Worm (Caenorhabditis elegans): Measurements from ENCODE around the gene unc-76.

The unc-76 gene

DNA sequence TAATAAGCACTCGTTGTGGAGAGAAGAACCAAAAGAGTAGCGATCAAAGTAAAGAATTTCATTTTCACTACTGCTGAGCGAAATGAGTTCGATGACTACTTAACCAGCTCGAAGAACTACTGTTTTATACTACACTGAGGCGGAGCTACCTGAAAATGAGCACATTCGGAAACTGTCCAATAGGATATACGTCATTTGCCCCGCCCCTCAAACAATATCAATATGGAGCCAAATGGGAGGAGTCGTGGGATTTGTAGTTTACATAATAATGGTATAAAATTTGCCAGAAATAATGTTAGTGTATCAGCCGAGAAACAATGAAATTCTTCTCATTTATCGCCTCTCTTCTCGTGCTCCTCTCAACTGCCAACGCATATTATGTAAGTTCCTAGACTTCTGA is 17.9 kb downstream of the unc-76 start, which contains the start of the genes C01G10.5 and C01G10.4:
TSS of gene C01G10.5 (minus strand) at position 101 of the 400 bp plus-strand sequence.
TSS of gene C01G10.4 (plus strand) at position 303 of the 400 bp plus-strand sequence.
- TF ChIP-seq nhr-28 (tag; optimal IDR thresholded peaks at IDR 0.05) (no peak), madf-9 (GFP tag; conservative IDR thresholded peaks at IDR 0.05) (no peak)

DNA sequence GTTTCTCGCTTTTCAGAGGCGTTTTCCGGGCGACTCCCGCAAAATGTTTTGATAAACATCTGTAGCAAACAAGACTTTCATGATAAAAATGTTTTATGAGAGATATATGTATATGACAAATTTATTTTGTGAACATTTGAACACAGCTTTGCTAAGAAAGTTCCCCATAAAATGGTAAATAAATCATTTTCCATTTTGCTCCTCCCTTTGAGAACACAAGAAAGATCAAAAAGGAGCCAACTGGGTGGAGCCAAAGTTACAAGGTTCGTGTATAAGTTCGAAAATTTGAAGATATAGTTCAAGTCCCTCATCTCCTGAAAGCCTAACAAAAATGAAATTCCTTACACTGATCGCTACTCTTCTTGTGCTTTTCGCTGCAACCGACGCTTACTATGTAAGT is 18.9 kb downstream of the unc-76 start, which contains the start of gene C01G10.17:
TSS of gene C01G10.17 (plus strand) at position 301 of the 400 bp plus-strand sequence.
- no peak for TF ChIP-seq Y105C5A.15 (GFP tag; IDR thresholded peaks at IDR 0.05)
- TF ChIP-seq dpl-1 (GFP tag; optimal IDR thresholded peaks at IDR 0.05), result no peak
- no peak for TF ChIP-seq lin-15B (tag; optimal IDR thresholded peaks at IDR 0.05)
- TF ChIP-seq unc-39 (tag; optimal IDR thresholded peaks at IDR 0.05), result no peak
- no peak for TF ChIP-seq lin-39 (tag; optimal IDR thresholded peaks at IDR 0.05)
- TF ChIP-seq snpc-1.2 (GFP tag; IDR thresholded peaks at IDR 0.05), result no peak
- no peak for TF ChIP-seq lir-3 (tag; optimal IDR thresholded peaks at IDR 0.05)
- TF ChIP-seq nhr-77 (tag; optimal IDR thresholded peaks at IDR 0.05), result no peak
- no peak for TF ChIP-seq ama-1 (optimal IDR thresholded peaks at IDR 0.05)
- no peak for TF ChIP-seq cey-2 (tag; optimal IDR thresholded peaks at IDR 0.05; ENCODE audit: borderline replicate concordance, insufficient read depth)
- TF ChIP-seq nhr-48 (tag; optimal IDR thresholded peaks at IDR 0.05), result no peak
- no peak for TF ChIP-seq ceh-44 (GFP tag; IDR thresholded peaks at IDR 0.05)

DNA sequence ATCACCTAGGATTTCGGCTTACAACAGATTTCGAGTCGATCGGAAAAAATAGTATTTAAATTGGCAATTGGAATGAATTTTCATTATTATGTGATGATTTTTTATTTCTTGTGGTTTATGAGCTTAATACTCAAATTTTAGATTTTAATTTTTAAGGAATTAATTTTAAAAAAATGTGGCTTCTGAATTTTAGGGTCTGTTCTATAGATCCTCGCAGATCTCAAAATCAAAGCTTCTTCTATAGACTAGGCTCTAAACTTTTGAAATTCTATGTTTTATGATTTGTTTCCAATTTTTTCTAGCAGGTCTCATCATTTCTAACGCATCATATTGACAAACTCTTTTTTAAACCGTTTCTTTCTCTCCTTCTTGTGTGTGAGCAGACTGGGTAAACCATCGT is 21.1 kb downstream of the unc-76 start, which contains the start of gene txt-12:
TSS of gene txt-12 (plus strand) at position 301 of the 400 bp plus-strand sequence.
- TF ChIP-seq snpc-1.2 (GFP tag; IDR thresholded peaks at IDR 0.05) (no peak), T20F7.1 (GFP tag; optimal IDR thresholded peaks at IDR 0.05) (no peak), mes-2 (tag; optimal IDR thresholded peaks at IDR 0.05; ENCODE audit: poor library complexity, severe bottlenecking) (no peak), Y5F2A.4 (GFP tag; optimal IDR thresholded peaks at IDR 0.05) (no peak), saeg-2 (GFP tag; IDR thresholded peaks at IDR 0.05) (no peak), pqm-1 (tag; optimal IDR thresholded peaks at IDR 0.05) (no peak), sdz-12 (GFP tag; optimal IDR thresholded peaks at IDR 0.05) (no peak), F44E2.7 (GFP tag; IDR thresholded peaks at IDR 0.05) (no peak)

DNA sequence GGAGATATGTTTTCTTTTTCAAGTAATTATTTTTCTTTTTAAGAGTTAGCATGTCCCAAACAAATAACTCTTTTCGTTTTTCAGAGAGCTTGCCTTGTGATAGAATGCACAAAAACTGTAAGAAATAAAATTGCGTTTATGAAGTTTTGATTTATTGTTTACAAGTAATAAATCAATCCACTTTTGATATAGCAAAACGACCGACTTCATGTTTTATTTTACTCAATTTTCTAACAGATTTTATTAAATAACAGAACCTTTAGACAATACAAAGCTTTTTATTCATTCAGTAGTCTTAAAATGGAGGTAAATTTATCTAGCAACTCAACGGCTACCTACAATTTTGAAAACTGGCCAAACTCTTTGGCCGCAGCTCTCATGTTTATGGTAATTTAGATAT is 23.2 kb downstream of the unc-76 start, which contains the start of gene srx-78:
TSS of gene srx-78 (plus strand) at position 301 of the 400 bp plus-strand sequence.
- no peak for TF ChIP-seq F49E8.2 (tag; optimal IDR thresholded peaks at IDR 0.05; ENCODE audit: borderline replicate concordance)
- no peak for TF ChIP-seq T26A8.4 (GFP tag; IDR thresholded peaks at IDR 0.05)
- no peak for TF ChIP-seq pha-4 (GFP tag; IDR thresholded peaks at IDR 0.05)
- no peak for TF ChIP-seq pha-4 (tag; optimal IDR thresholded peaks at IDR 0.05)
- no peak for TF ChIP-seq lin-38 (GFP tag; IDR thresholded peaks at IDR 0.05)
- TF ChIP-seq mdl-1 (tag; optimal IDR thresholded peaks at IDR 0.05), result no peak
- TF ChIP-seq dmd-8 (GFP tag; IDR thresholded peaks at IDR 0.05), result no peak
- TF ChIP-seq ZK337.2 (GFP tag; IDR thresholded peaks at IDR 0.05), result no peak
- TF ChIP-seq Y5F2A.4 (GFP tag; optimal IDR thresholded peaks at IDR 0.05), result no peak
- TF ChIP-seq lin-15B (tag; optimal IDR thresholded peaks at IDR 0.05), result no peak
- no peak for TF ChIP-seq snpc-4 (tag; optimal IDR thresholded peaks at IDR 0.05)
- TF ChIP-seq daf-12 (tag; optimal IDR thresholded peaks at IDR 0.05), result no peak
- TF ChIP-seq ceh-62 (tag; optimal IDR thresholded peaks at IDR 0.05), result no peak
- no peak for TF ChIP-seq pqm-1 (tag; optimal IDR thresholded peaks at IDR 0.05)

DNA sequence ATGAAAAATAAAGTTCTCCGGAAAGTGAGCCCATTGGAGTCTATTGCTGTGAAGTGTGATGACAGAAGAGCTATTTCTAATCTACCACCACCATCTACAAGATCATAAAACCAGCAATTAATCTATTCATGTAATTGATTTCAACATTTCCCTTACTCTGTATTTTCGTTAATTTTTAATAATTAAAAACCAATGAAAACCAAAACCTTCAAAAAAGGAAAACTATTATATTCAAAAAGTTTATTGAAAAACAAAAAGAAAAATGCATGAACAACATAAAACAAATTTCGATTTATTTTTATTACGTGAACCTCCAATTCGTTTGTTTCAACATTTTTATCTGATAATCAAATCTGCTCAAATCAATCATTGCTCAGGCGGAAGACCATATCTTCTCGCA is 27.9 kb downstream of the unc-76 start, which contains the start of gene C01G10.1:
TSS of gene C01G10.1 (plus strand) at position 301 of the 400 bp plus-strand sequence.
- no peak for TF ChIP-seq F26F4.8 (GFP tag; conservative IDR thresholded peaks at IDR 0.05)
- no peak for TF ChIP-seq Y105C5A.15 (GFP tag; IDR thresholded peaks at IDR 0.05)
- no peak for TF ChIP-seq unc-39 (tag; optimal IDR thresholded peaks at IDR 0.05)
- no peak for TF ChIP-seq mes-2 (tag; optimal IDR thresholded peaks at IDR 0.05; ENCODE audit: poor library complexity, severe bottlenecking)
- no peak for TF ChIP-seq zip-2 (tag; optimal IDR thresholded peaks at IDR 0.05)
- TF ChIP-seq lin-15B (tag; optimal IDR thresholded peaks at IDR 0.05), result no peak
- no peak for TF ChIP-seq egl-27 (tag; optimal IDR thresholded peaks at IDR 0.05)

Data from whole organism, L4 larva.